Worm (Caenorhabditis elegans): Measurements from ENCODE around the gene ZK662.6.

ZK662.6 gene

DNA sequence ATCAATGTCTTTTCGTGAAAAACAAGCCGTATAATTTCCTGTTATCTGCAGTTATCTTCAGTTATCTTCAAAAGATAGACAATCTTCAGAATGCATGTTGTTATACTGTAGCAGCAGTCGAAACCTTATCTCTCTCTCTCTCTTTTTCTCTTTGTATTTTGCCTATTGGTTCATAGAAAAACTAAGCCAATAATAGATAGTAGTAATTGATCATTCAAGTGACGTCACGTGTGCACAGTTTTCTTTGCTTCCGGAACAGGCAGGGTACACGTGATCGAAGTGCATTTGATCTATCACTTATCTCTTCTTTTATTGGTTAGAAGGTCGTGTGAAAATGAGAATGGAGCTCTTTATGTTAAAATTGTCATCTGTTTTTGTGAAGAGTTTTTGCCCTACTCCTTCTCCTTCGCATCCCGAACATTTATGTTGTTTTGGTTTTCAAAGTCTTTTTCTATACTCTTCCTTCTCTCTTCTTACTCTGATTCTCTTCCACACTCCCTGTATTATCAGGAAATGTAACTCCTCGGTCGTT lies 13.8 kb upstream of the ZK662.6 start:
- TF ChIP-seq nhr-90 (tag; optimal IDR thresholded peaks at IDR 0.05; ENCODE audit: poor library complexity) = peak; percentile 65
- peak in 5 of 6 experiments; percentile 78 to 93 (median 91) for TF ChIP-seq elt-3 (tag; optimal IDR thresholded peaks at IDR 0.05)
- TF ChIP-seq alr-1 (tag; optimal IDR thresholded peaks at IDR 0.05; ENCODE audit: borderline replicate concordance) = no peak
- no peak for TF ChIP-seq fos-1 (tag; optimal IDR thresholded peaks at IDR 0.05)
- TF ChIP-seq elt-2 (tag; optimal IDR thresholded peaks at IDR 0.05) = peak; percentile 87
- no peak for TF ChIP-seq nhr-237 (tag; optimal IDR thresholded peaks at IDR 0.05)
- peak; percentile 30; the same call in 1 of the 2 replicates for TF ChIP-seq nhr-19 (GFP tag; conservative IDR thresholded peaks at IDR 0.05)
- peak; percentile 46 for TF ChIP-seq lin-14 (GFP tag; optimal IDR thresholded peaks at IDR 0.05)
- TF ChIP-seq nhr-47 (tag; optimal IDR thresholded peaks at IDR 0.05) = peak; percentile 19
- TF ChIP-seq unc-98 (GFP tag; IDR thresholded peaks at IDR 0.05) = no peak
- peak; percentile 94 for TF ChIP-seq nhr-85 (tag)
- no peak for TF ChIP-seq egl-27 (tag; optimal IDR thresholded peaks at IDR 0.05)
- TF ChIP-seq nhr-71 (tag; optimal IDR thresholded peaks at IDR 0.05) = peak; percentile 78
- TF ChIP-seq snu-23 (GFP tag; optimal IDR thresholded peaks at IDR 0.05) = peak; percentile 61
- TF ChIP-seq lin-35 (GFP tag; optimal IDR thresholded peaks at IDR 0.05) = peak in 1 of 2 experiments; percentile 33
- peak in 1 of 2 experiments; percentile 8 for TF ChIP-seq lsy-2 (tag; optimal IDR thresholded peaks at IDR 0.05)
- TF ChIP-seq tbx-2 (tag; optimal IDR thresholded peaks at IDR 0.05) = peak; percentile 13
- TF ChIP-seq sptf-1 (tag; optimal IDR thresholded peaks at IDR 0.05) = no peak
- peak; percentile 11 for TF ChIP-seq lin-13 (GFP tag; optimal IDR thresholded peaks at IDR 0.05)
- no peak for TF ChIP-seq efl-1 (optimal IDR thresholded peaks at IDR 0.05)
- peak in 1 of 2 experiments; percentile 33 for TF ChIP-seq efl-1 (GFP tag; optimal IDR thresholded peaks at IDR 0.05 in 1 of 2)
- no peak for TF ChIP-seq vab-15 (tag; optimal IDR thresholded peaks at IDR 0.05)
- TF ChIP-seq grh-1 (GFP tag; IDR thresholded peaks at IDR 0.05) = 0 out of 2 replicates have a peak, but pooled peaks have one; percentile 44
- peak; percentile 10 for TF ChIP-seq blmp-1 (tag; optimal IDR thresholded peaks at IDR 0.05)
- peak; percentile 80 for TF ChIP-seq nhr-20 (tag; optimal IDR thresholded peaks at IDR 0.05)
- no peak for TF ChIP-seq nhr-77 (tag; optimal IDR thresholded peaks at IDR 0.05)
- peak in 1 of 2 experiments; percentile 26 for TF ChIP-seq mdl-1 (tag; optimal IDR thresholded peaks at IDR 0.05)
- no peak for TF ChIP-seq ces-1 (GFP tag; optimal IDR thresholded peaks at IDR 0.05)
- no peak for TF ChIP-seq C34B4.2 (tag; optimal IDR thresholded peaks at IDR 0.05)

DNA sequence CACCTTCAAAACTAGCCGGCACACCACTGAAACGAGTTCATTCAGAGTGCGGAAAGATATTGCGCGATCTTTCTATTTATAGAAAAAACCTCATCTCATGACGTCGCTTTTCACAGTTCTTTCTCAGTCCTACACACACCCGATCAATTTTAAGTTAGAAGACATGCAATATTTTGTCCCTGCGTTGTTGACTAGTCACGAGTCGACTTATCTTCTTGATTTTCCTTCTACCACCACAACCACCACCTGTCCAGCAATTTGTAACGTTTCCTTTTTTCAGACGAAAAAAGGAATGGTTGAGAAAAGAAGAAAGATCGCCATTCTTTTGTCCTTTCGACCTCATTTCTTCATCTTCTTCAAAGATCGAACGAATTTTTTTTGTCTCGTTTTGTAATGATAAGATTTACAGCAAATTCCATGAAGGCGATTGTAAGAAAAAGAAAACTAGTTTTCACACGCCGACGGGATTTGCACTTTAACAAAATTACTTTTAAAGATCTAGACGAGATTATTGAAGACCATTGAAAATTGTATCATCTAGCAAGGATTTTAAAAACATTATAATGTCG lies 12.2 kb upstream of the ZK662.6 start:
- TF ChIP-seq vab-15 (tag; optimal IDR thresholded peaks at IDR 0.05) = peak; percentile 87
- no peak for TF ChIP-seq nhr-237 (tag; optimal IDR thresholded peaks at IDR 0.05)
- peak; percentile 50 for TF ChIP-seq blmp-1 (tag; optimal IDR thresholded peaks at IDR 0.05)
- no peak for TF ChIP-seq C16A3.4 (tag; optimal IDR thresholded peaks at IDR 0.05)
- TF ChIP-seq ama-1 (optimal IDR thresholded peaks at IDR 0.05) = no peak
- TF ChIP-seq tbx-2 (tag; optimal IDR thresholded peaks at IDR 0.05) = peak; percentile 50
- no peak for TF ChIP-seq nhr-28 (tag; optimal IDR thresholded peaks at IDR 0.05)
- TF ChIP-seq elt-2 (tag; optimal IDR thresholded peaks at IDR 0.05) = no peak
- peak; percentile 20 for TF ChIP-seq nhr-47 (tag; optimal IDR thresholded peaks at IDR 0.05)
- no peak for TF ChIP-seq ceh-8 (GFP tag; optimal IDR thresholded peaks at IDR 0.05)
- TF ChIP-seq hpl-2 (GFP tag; optimal IDR thresholded peaks at IDR 0.05) = no peak
- TF ChIP-seq swsn-7 (tag; optimal IDR thresholded peaks at IDR 0.05) = no peak
- TF ChIP-seq nhr-11 (tag; optimal IDR thresholded peaks at IDR 0.05) = no peak
- no peak for TF ChIP-seq irx-1 (tag; optimal IDR thresholded peaks at IDR 0.05)
- TF ChIP-seq alr-1 (tag; optimal IDR thresholded peaks at IDR 0.05; ENCODE audit: borderline replicate concordance) = no peak
- TF ChIP-seq nhr-84 (tag; optimal IDR thresholded peaks at IDR 0.05) = no peak
- peak; percentile 77 for TF ChIP-seq nhr-20 (tag; optimal IDR thresholded peaks at IDR 0.05)
- no peak for TF ChIP-seq zip-4 (GFP tag; optimal IDR thresholded peaks at IDR 0.05)
- no peak for TF ChIP-seq grh-1 (GFP tag; IDR thresholded peaks at IDR 0.05)
- TF ChIP-seq nhr-90 (tag; optimal IDR thresholded peaks at IDR 0.05; ENCODE audit: poor library complexity) = peak; percentile 44
- peak; percentile 45 for TF ChIP-seq mef-2 (tag; optimal IDR thresholded peaks at IDR 0.05)
- TF ChIP-seq aly-2 (tag; optimal IDR thresholded peaks at IDR 0.05) = no peak
- no peak for TF ChIP-seq sup-37 (GFP tag; optimal IDR thresholded peaks at IDR 0.05)
- no peak for TF ChIP-seq fos-1 (tag; optimal IDR thresholded peaks at IDR 0.05)
- no peak for TF ChIP-seq pax-3 (tag; optimal IDR thresholded peaks at IDR 0.05)
- TF ChIP-seq mab-9 (GFP tag; IDR thresholded peaks at IDR 0.05) = no peak
- no peak for TF ChIP-seq tlp-1 (tag; optimal IDR thresholded peaks at IDR 0.05)
- no peak for TF ChIP-seq nhr-76 (tag; optimal IDR thresholded peaks at IDR 0.05)
- no peak for TF ChIP-seq nhr-77 (tag; optimal IDR thresholded peaks at IDR 0.05)
- TF ChIP-seq dsc-1 (tag; optimal IDR thresholded peaks at IDR 0.05) = no peak
- no peak for TF ChIP-seq hlh-17 (GFP tag; optimal IDR thresholded peaks at IDR 0.05; ENCODE audit: borderline replicate concordance)
- no peak for TF ChIP-seq ceh-90 (tag; optimal IDR thresholded peaks at IDR 0.05)
- no peak for TF ChIP-seq lin-13 (GFP tag; optimal IDR thresholded peaks at IDR 0.05)
- no peak for TF ChIP-seq ces-1 (GFP tag; optimal IDR thresholded peaks at IDR 0.05)
- peak; percentile 75 for TF ChIP-seq nhr-71 (tag; optimal IDR thresholded peaks at IDR 0.05)

Data from whole organism, L1 larva.